Fruit fly (Drosophila melanogaster) whole organism, embryonic: ENCODE measurements around the gene CG43055.

ENCODE experiments used
- Asciz ChIP-seq: fragments of 200-800 bp; sonication (Bioruptor generic); optimal IDR thresholded peaks from 2 replicates; lab custom pipeline; 2017; ENCODE audit warnings: missing biosample characterization, mild to moderate bottlenecking, missing genetic modification characterization, missing genetic modification reagents
- Awh ChIP-seq: fragments of 200-800 bp; sonication (Bioruptor generic); IDR thresholded peaks from 2 replicates; pipeline ENCODE4, ENCODE4 v1.3.6; 2022; ENCODE audit warnings: missing biosample characterization, missing genetic modification characterization
- BtbVII ChIP-seq: fragments of 200-800 bp; sonication (Bioruptor generic); optimal IDR thresholded peaks from 3 replicates; lab custom pipeline; 2017; ENCODE audit warnings: missing biosample characterization, mild to moderate bottlenecking, missing genetic modification characterization
- CG10209 ChIP-seq: fragments of 200-800 bp; sonication (Bioruptor generic); optimal IDR thresholded peaks from 3 replicates; lab custom pipeline; 2017; ENCODE audit warnings: missing biosample characterization, mild to moderate bottlenecking, missing genetic modification characterization, missing genetic modification reagents
- CG10274 ChIP-seq: fragments of 200-800 bp; sonication (Bioruptor generic); optimal IDR thresholded peaks from 3 replicates; lab custom pipeline; 2017; ENCODE audit warnings: missing biosample characterization, mild to moderate bottlenecking, missing genetic modification characterization
- CG10543 ChIP-seq: fragments of 200-800 bp; sonication (Bioruptor generic); optimal IDR thresholded peaks from 3 replicates; lab custom pipeline; 2017; ENCODE audit warnings: missing biosample characterization, mild to moderate bottlenecking, missing genetic modification characterization, moderate library complexity
- CG11085 ChIP-seq: fragments of 200-800 bp; sonication (Bioruptor generic); IDR thresholded peaks from 2 replicates; pipeline ENCODE4 v1.3.6; 2022; ENCODE audit warnings: missing biosample characterization, missing genetic modification characterization
- CG12744 ChIP-seq: fragments of 200-800 bp; sonication (Bioruptor generic); optimal IDR thresholded peaks from 2 replicates; lab custom pipeline; 2016; ENCODE audit warnings: missing biosample characterization, missing genetic modification characterization
- CG13424 ChIP-seq: fragments of 200-800 bp; sonication (Bioruptor generic); optimal IDR thresholded peaks from 2 replicates; lab custom pipeline; 2019; ENCODE audit warnings: missing biosample characterization, mild to moderate bottlenecking, missing genetic modification characterization, moderate library complexity
- CG14667 ChIP-seq: fragments of 200-800 bp; sonication (Bioruptor generic); IDR thresholded peaks from 2 replicates; pipeline ENCODE4 v1.3.6; 2022; ENCODE audit warnings: missing biosample characterization, missing genetic modification characterization
- CG14860 ChIP-seq: fragments of 200-800 bp; sonication (Bioruptor generic); IDR thresholded peaks from 3 replicates; pipeline ENCODE4 v1.3.6; 2022; ENCODE audit warnings: missing biosample characterization, missing genetic modification characterization; ENCODE audit not compliant: partially characterized antibody
- CG16863 ChIP-seq: fragments of 200-800 bp; sonication (Bioruptor generic); optimal IDR thresholded peaks from 3 replicates; lab custom pipeline; 2016; ENCODE audit warnings: missing biosample characterization, missing genetic modification characterization
- CG18476 ChIP-seq: fragments of 200-800 bp; sonication (Bioruptor generic); optimal IDR thresholded peaks from 2 replicates; lab custom pipeline; 2016; ENCODE audit warnings: missing biosample characterization, mild to moderate bottlenecking, missing genetic modification characterization
- CG2889 ChIP-seq: fragments of 200-800 bp; sonication (Bioruptor generic); IDR thresholded peaks from 3 replicates; pipeline ENCODE4 v1.3.6; 2022; ENCODE audit warnings: missing biosample characterization, missing genetic modification characterization
- CG3407 ChIP-seq: fragments of 200-800 bp; sonication (Bioruptor generic); optimal IDR thresholded peaks from 2 replicates; lab custom pipeline; 2018; ENCODE audit warnings: missing biosample characterization, mild to moderate bottlenecking, missing genetic modification characterization
- CG3838 ChIP-seq: fragments of 200-800 bp; sonication (Bioruptor generic); optimal IDR thresholded peaks from 3 replicates; lab custom pipeline; 2016; ENCODE audit warnings: missing biosample characterization, missing genetic modification characterization
- CG6854 ChIP-seq: fragments of 200-800 bp; sonication (Bioruptor generic); optimal IDR thresholded peaks from 3 replicates; lab custom pipeline; 2017; ENCODE audit warnings: missing biosample characterization, mild to moderate bottlenecking, missing genetic modification characterization
- CG9437 ChIP-seq: fragments of 200-800 bp; sonication (Bioruptor generic); optimal IDR thresholded peaks from 2 replicates; lab custom pipeline; 2018; ENCODE audit warnings: missing biosample characterization, mild to moderate bottlenecking, missing genetic modification characterization
- Dref ChIP-seq: fragments of 200-800 bp; sonication (Bioruptor generic); IDR thresholded peaks from 2 replicates; pipeline ENCODE4 v1.3.6; 2022; ENCODE audit warnings: missing biosample characterization, missing genetic modification characterization
- Elba2 ChIP-seq: fragments of 200-800 bp; sonication (Bioruptor generic); optimal IDR thresholded peaks from 3 replicates; lab custom pipeline; 2016; ENCODE audit warnings: missing biosample characterization, missing genetic modification characterization
- Fer1 ChIP-seq: fragments of 200-800 bp; sonication (Bioruptor generic); optimal IDR thresholded peaks from 2 replicates; lab custom pipeline; 2017; ENCODE audit warnings: missing biosample characterization, mild to moderate bottlenecking, missing genetic modification characterization
- Gug ChIP-seq: fragments of 200-800 bp; sonication (Bioruptor generic); IDR thresholded peaks from 4 replicates; pipeline ENCODE4 v1.3.6; 2022; ENCODE audit warnings: missing biosample characterization, missing genetic modification characterization
- HLH54F ChIP-seq: fragments of 200-800 bp; sonication (Bioruptor generic); optimal IDR thresholded peaks from 3 replicates; lab custom pipeline; 2016; ENCODE audit warnings: missing biosample characterization, missing genetic modification characterization
- MESR4 ChIP-seq: fragments of 200-800 bp; sonication (Bioruptor generic); optimal IDR thresholded peaks from 2 replicates; lab custom pipeline; 2018; ENCODE audit warnings: missing biosample characterization, mild to moderate bottlenecking, missing genetic modification characterization, moderate library complexity
- Meics ChIP-seq: fragments of 200-800 bp; sonication (Bioruptor generic); optimal IDR thresholded peaks from 2 replicates; lab custom pipeline; 2017; ENCODE audit warnings: missing biosample characterization, mild to moderate bottlenecking, missing genetic modification characterization
- Neu2 ChIP-seq: fragments of 200-800 bp; sonication (Bioruptor generic); optimal IDR thresholded peaks from 3 replicates; lab custom pipeline; 2016; ENCODE audit warnings: missing biosample characterization, missing genetic modification characterization, borderline replicate concordance
- Oli ChIP-seq: fragments of 200-800 bp; sonication (Bioruptor generic); optimal IDR thresholded peaks from 2 replicates; lab custom pipeline; 2018; ENCODE audit warnings: missing biosample characterization, mild to moderate bottlenecking, missing genetic modification characterization, moderate library complexity
- Rx ChIP-seq: fragments of 200-800 bp; sonication (Bioruptor generic); IDR thresholded peaks from 2 replicates; pipeline ENCODE4 v1.3.6; 2022; ENCODE audit warnings: missing biosample characterization, missing genetic modification characterization
- Six4 ChIP-seq: fragments of 200-800 bp; sonication (Bioruptor generic); optimal IDR thresholded peaks from 2 replicates; lab custom pipeline; 2016; ENCODE audit warnings: missing biosample characterization, missing genetic modification characterization
- Ssrp ChIP-seq: fragments of 200-800 bp; sonication (Bioruptor generic); optimal IDR thresholded peaks from 2 replicates; lab custom pipeline; 2018; ENCODE audit warnings: missing biosample characterization, mild to moderate bottlenecking, missing genetic modification characterization, moderate library complexity
- aop ChIP-seq: fragments of 200-800 bp; sonication (Bioruptor generic); IDR thresholded peaks from 2 replicates; pipeline ENCODE4 v1.3.6; 2022; ENCODE audit warnings: missing biosample characterization, missing genetic modification characterization
- bsh ChIP-seq, 2 experiments: fragments of 200-800 bp; sonication (Bioruptor generic); optimal IDR thresholded peaks; 2 replicates each; lab custom pipeline; 2017 to 2018; ENCODE audit warnings: mild to moderate bottlenecking in 2 of 2, missing biosample characterization in 2 of 2, missing genetic modification characterization in 2 of 2, moderate library complexity in 1 of 2
- caup ChIP-seq: fragments of 200-800 bp; sonication (Bioruptor generic); optimal IDR thresholded peaks from 3 replicates; lab custom pipeline; 2017; ENCODE audit warnings: missing biosample characterization, mild to moderate bottlenecking, missing genetic modification characterization, moderate library complexity; ENCODE audit not compliant: severe bottlenecking
- dan ChIP-seq: fragments of 200-800 bp; sonication (Bioruptor generic); IDR thresholded peaks from 2 replicates; pipeline ENCODE4 v1.3.6; 2022; ENCODE audit warnings: missing biosample characterization, missing genetic modification characterization
- dpn ChIP-seq, 2 experiments: fragments of 200-800 bp; sonication (Bioruptor generic); optimal IDR thresholded peaks; 3 replicates each; lab custom pipeline; 2016; ENCODE audit warnings: missing biosample characterization in 2 of 2, missing genetic modification characterization in 2 of 2
- esg ChIP-seq: fragments of 200-800 bp; sonication (Bioruptor generic); conservative IDR thresholded peaks from 2 replicates; pipeline ENCODE4 v1.3.6; 2022; ENCODE audit warnings: missing biosample characterization, missing genetic modification characterization
- gce ChIP-seq: fragments of 200-800 bp; sonication (Bioruptor generic); IDR thresholded peaks from 3 replicates; pipeline ENCODE4 v1.3.6; 2022; ENCODE audit warnings: missing biosample characterization, missing genetic modification characterization
- gt ChIP-seq: fragments of 200-800 bp; sonication (Bioruptor generic); IDR thresholded peaks from 2 replicates; pipeline ENCODE4 v1.3.6; 2022; ENCODE audit warnings: missing biosample characterization, missing genetic modification characterization
- ham ChIP-seq: fragments of 200-800 bp; sonication (Bioruptor generic); IDR thresholded peaks from 2 replicates; pipeline ENCODE4 v1.3.6; 2022; ENCODE audit warnings: missing biosample characterization, missing genetic modification characterization
- nom ChIP-seq: fragments of 200-800 bp; sonication (Bioruptor generic); optimal IDR thresholded peaks from 2 replicates; lab custom pipeline; 2017; ENCODE audit warnings: missing biosample characterization, missing genetic modification characterization, mild to moderate bottlenecking, moderate library complexity, missing genetic modification reagents
- org-1 ChIP-seq: fragments of 200-800 bp; sonication (Bioruptor generic); optimal IDR thresholded peaks from 2 replicates; lab custom pipeline; 2017; ENCODE audit warnings: missing biosample characterization, missing genetic modification characterization
- p53 ChIP-seq: fragments of 200-800 bp; sonication (Bioruptor generic); optimal IDR thresholded peaks from 2 replicates; lab custom pipeline; 2016; ENCODE audit warnings: missing biosample characterization, missing genetic modification characterization
- pzg ChIP-seq: fragments of 200-800 bp; sonication (Bioruptor generic); optimal IDR thresholded peaks from 3 replicates; lab custom pipeline; 2018; ENCODE audit warnings: missing biosample characterization, mild to moderate bottlenecking, missing genetic modification characterization, moderate library complexity
- shn ChIP-seq: fragments of 200-800 bp; sonication (Bioruptor generic); optimal IDR thresholded peaks from 3 replicates; lab custom pipeline; 2016; ENCODE audit warnings: missing biosample characterization, missing genetic modification characterization
- sima ChIP-seq: fragments of 200-800 bp; sonication (Bioruptor generic); optimal IDR thresholded peaks from 2 replicates; lab custom pipeline; 2016; ENCODE audit warnings: missing biosample characterization, missing genetic modification characterization
- slou ChIP-seq: fragments of 200-800 bp; sonication (Bioruptor generic); optimal IDR thresholded peaks from 3 replicates; lab custom pipeline; 2016; ENCODE audit warnings: missing biosample characterization, missing genetic modification characterization
- ssp ChIP-seq: fragments of 200-800 bp; sonication (Bioruptor generic); IDR thresholded peaks from 2 replicates; pipeline ENCODE4 v1.3.6; 2022; ENCODE audit warnings: missing biosample characterization, missing genetic modification characterization
- stwl ChIP-seq: fragments of 200-800 bp; sonication (Bioruptor generic); optimal IDR thresholded peaks from 3 replicates; lab custom pipeline; 2018; ENCODE audit warnings: missing biosample characterization, mild to moderate bottlenecking, missing genetic modification characterization, moderate library complexity
- trh ChIP-seq: fragments of 200-800 bp; sonication (Bioruptor generic); optimal IDR thresholded peaks from 2 replicates; lab custom pipeline; 2016; ENCODE audit warnings: missing biosample characterization, missing genetic modification characterization
- usp ChIP-seq: fragments of >200 bp; optimal IDR thresholded peaks from 2 replicates; lab custom pipeline; 2017; ENCODE audit warnings: missing biosample characterization, missing genetic modification characterization
- yki ChIP-seq: fragments of >200 bp; optimal IDR thresholded peaks from 3 replicates; lab custom pipeline; 2018

CG43055 gene

dm6 chr2L:4371516-4372136 is 39.3 kb upstream of the CG43055 start (continued):
- TF ChIP-seq Awh (GFP tag; lab: Robert Waterston, UW) (peak; percentile 33; the same call in 1 of the 2 replicates), gt (GFP tag; lab: Robert Waterston, UW) (no peak), CG14667 (GFP tag; lab: Robert Waterston, UW) (no peak), Rx (no peak), ssp (GFP tag; lab: Robert Waterston, UW) (no peak), Dref (no peak), Gug (GFP tag; lab: Robert Waterston, UW) (no peak), trh (no peak), caup (GFP tag; lab: Kevin White, UChicago) (no peak), Asciz (GFP tag; lab: Kevin White, UChicago) (peak; percentile 7), shn (GFP tag; lab: Kevin White, UChicago) (peak; percentile 9), CG18476 (GFP tag; lab: Kevin White, UChicago) (peak; percentile 31), Neu2 (no peak), CG3407 (GFP tag; lab: Kevin White, UChicago) (peak; percentile 66), HLH54F (no peak), CG10543 (GFP tag; lab: Kevin White, UChicago) (peak; percentile 22), pzg (no peak), CG10209 (GFP tag; lab: Kevin White, UChicago) (peak; percentile 68), usp (GFP tag; lab: Kevin White, UChicago) (no peak), CG12744 (GFP tag; lab: Kevin White, UChicago) (peak; percentile 17), CG16863 (GFP tag; lab: Kevin White, UChicago) (no peak), gce (no peak), MESR4 (peak; percentile 13), stwl (tag; lab: Kevin White, UChicago) (peak; percentile 15), Ssrp (tag; lab: Kevin White, UChicago) (peak; percentile 69), dpn (GFP tag; optimal IDR thresholded peaks at IDR 0.05; lab: Kevin White, UChicago) (peak in 1 of 2 experiments; percentile 52), slou (no peak), dan (GFP tag; lab: Robert Waterston, UW) (no peak), BtbVII (GFP tag; lab: Kevin White, UChicago) (peak; percentile 41), CG9437 (peak; percentile 67), nom (GFP tag; lab: Kevin White, UChicago) (peak; percentile 59), CG14860 (GFP tag; lab: Robert Waterston, UW) (no peak), Elba2 (GFP tag; lab: Kevin White, UChicago) (peak; percentile 60), yki (lab: Kevin White, UChicago) (peak; percentile 85), CG3838 (GFP tag; lab: Kevin White, UChicago) (no peak), sima (GFP tag; lab: Kevin White, UChicago) (no peak), CG2889 (no peak), bsh (GFP tag; optimal IDR thresholded peaks at IDR 0.05; lab: Kevin White, UChicago) (peak; percentile 14 to 72), Six4 (GFP tag; lab: Kevin White, UChicago) (peak; percentile 33), CG6854 (GFP tag; lab: Kevin White, UChicago) (no peak), CG13424 (tag; lab: Kevin White, UChicago) (peak; percentile 78), CG10274 (no peak), Meics (peak; percentile 28), org-1 (GFP tag; lab: Kevin White, UChicago) (peak; percentile 50), p53 (no peak), Fer1 (peak; percentile 13), ham (GFP tag; lab: Robert Waterston, UW) (no peak), aop (GFP tag; lab: Robert Waterston, UW) (no peak), Oli (peak; percentile 81), esg (GFP tag; lab: Robert Waterston, UW) (0 out of 2 replicates have a peak, but pooled peaks have one; percentile 22), CG11085 (GFP tag; lab: Robert Waterston, UW) (no peak)
